Worm (Caenorhabditis elegans): ENCODE results near the gene dhs-17.

DNA sequence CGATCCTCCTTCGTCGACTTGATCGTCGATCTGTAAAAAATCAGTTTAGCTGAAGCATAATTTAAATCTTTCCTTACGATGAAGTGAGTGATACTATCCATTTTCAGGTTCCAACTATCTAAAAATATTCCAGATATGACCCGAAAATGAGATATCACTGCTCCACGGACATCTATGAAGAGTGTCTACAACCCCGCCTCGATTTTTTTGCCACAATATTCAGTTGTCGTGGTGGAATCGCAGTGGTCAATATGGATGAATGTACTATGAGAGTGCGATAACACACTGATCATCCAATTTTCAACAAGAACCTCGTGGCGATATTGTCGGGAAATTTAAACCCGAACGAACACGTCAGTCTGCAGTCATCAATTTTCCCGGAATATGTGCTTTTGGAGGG lies 6.8 kb upstream of the dhs-17 start, which contains the start of gene R01B10.2:
- TF ChIP-seq ama-1 (optimal IDR thresholded peaks at IDR 0.05) (no peak), rnt-1 (tag; optimal IDR thresholded peaks at IDR 0.05) (no peak), Y22D7AL.16 (tag; optimal IDR thresholded peaks at IDR 0.05) (no peak)
